Fruit fly (Drosophila melanogaster): ENCODE results near the gene ATPsyndelta.

Gene ATPsyndelta

DNA sequence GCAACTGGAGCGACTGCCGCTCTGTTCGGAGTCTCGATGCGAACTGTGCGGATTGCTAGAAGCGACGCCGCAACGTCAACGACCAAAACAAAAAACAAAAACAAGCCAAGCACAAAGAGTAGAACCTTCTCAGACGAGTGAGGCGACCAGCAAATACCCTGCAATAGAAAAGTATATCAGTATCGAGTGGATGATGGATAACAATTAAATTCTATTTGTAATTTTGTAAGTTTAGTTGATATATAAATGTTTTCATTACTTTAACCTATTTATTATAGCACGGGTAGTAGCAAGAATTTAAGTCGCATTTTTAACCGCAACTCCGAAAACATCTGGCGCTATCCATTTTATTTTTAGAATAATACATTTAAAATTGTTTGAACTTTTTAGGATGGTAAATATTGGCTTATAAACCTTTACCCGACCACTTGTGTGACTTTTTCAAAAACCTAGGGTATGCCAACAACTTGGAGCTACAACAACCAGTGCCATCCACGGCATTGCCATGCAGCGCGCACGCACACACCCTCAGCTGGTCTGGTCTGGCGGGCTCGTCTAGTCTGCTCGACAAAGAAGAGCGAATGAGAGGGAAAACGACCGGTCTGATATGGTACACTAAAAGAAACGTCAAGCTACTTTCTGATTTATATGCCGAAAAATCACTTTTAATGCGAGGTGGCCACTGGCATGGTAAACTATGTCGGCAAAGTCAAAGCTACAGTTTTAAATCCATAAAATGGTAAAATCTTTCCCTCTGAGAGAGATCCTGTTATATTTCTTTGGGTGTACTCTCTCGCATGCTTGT lies 52.6 kb downstream of the ATPsyndelta start, which contains the start of gene CG12643 (continued):
- TF ChIP-seq CG34406 (GFP tag; optimal IDR thresholded peaks at IDR 0.05) (peak; percentile 88), Sox14 (GFP tag; optimal IDR thresholded peaks at IDR 0.05) (peak; percentile 98), acj6 (GFP tag; optimal IDR thresholded peaks at IDR 0.05) (peak; percentile 93), CG15336 (GFP tag; IDR thresholded peaks at IDR 0.05) (peak; percentile 95), CG7368 (GFP tag; optimal IDR thresholded peaks at IDR 0.05) (peak; percentile 97), CG11294 (GFP tag; IDR thresholded peaks at IDR 0.05) (peak; percentile 96), CG3032 (tag; optimal IDR thresholded peaks at IDR 0.05) (peak; percentile 72), CG11762 (GFP tag; optimal IDR thresholded peaks at IDR 0.05; ENCODE audit: insufficient read depth) (peak; percentile 88), eg (GFP tag; IDR thresholded peaks at IDR 0.05) (peak; percentile 98), Eip75B (GFP tag; optimal IDR thresholded peaks at IDR 0.05) (peak; percentile 94), CG32006 (GFP tag; optimal IDR thresholded peaks at IDR 0.05) (peak; percentile 94), topi (GFP tag; optimal IDR thresholded peaks at IDR 0.05) (peak; percentile 97), CG16779 (tag; optimal IDR thresholded peaks at IDR 0.05) (peak; percentile 76), spab (GFP tag; optimal IDR thresholded peaks at IDR 0.05) (peak; percentile 78), vri (GFP tag; optimal IDR thresholded peaks at IDR 0.05) (peak; percentile 91), Blimp-1 (GFP tag; optimal IDR thresholded peaks at IDR 0.05) (peak; percentile 81), Eip93F (GFP tag; optimal IDR thresholded peaks at IDR 0.05) (peak; percentile 80), OdsH (GFP tag; optimal IDR thresholded peaks at IDR 0.05) (peak; percentile 93), Sox15 (GFP tag; optimal IDR thresholded peaks at IDR 0.05) (peak; percentile 92), fd85E (GFP tag; optimal IDR thresholded peaks at IDR 0.05) (peak; percentile 85), esn (GFP tag; optimal IDR thresholded peaks at IDR 0.05) (peak; percentile 97), CG6276 (GFP tag; optimal IDR thresholded peaks at IDR 0.05) (peak; percentile 88), Met (GFP tag; optimal IDR thresholded peaks at IDR 0.05) (peak; percentile 95), Hr38 (GFP tag; optimal IDR thresholded peaks at IDR 0.05) (peak; percentile 81), Ets96B (tag; optimal IDR thresholded peaks at IDR 0.05) (peak; percentile 85), CG11902 (GFP tag; optimal IDR thresholded peaks at IDR 0.05) (peak; percentile 94), CG31627 (GFP tag; optimal IDR thresholded peaks at IDR 0.05) (peak; percentile 98), CG4318 (GFP tag; optimal IDR thresholded peaks at IDR 0.05) (peak; percentile 86), svp (GFP tag) (peak; percentile 98), CG6854 (GFP tag; optimal IDR thresholded peaks at IDR 0.05) (no peak)

dm6 chrX:10266018-10266384 lies 53.2 kb downstream of the ATPsyndelta start:
- TF ChIP-seq CG3919 (GFP tag; optimal IDR thresholded peaks at IDR 0.05) (peak; percentile 37), Hr39 (GFP tag; optimal IDR thresholded peaks at IDR 0.05) (no peak), CG7368 (GFP tag; optimal IDR thresholded peaks at IDR 0.05) (no peak), Lpt (GFP tag; optimal IDR thresholded peaks at IDR 0.05) (peak; percentile 16), CG9139 (GFP tag; optimal IDR thresholded peaks at IDR 0.05) (peak; percentile 79), fd59A (GFP tag; optimal IDR thresholded peaks at IDR 0.05) (no peak), CG16779 (tag; optimal IDR thresholded peaks at IDR 0.05) (peak; percentile 72), CG6854 (GFP tag; optimal IDR thresholded peaks at IDR 0.05) (peak; percentile 84), acj6 (GFP tag; optimal IDR thresholded peaks at IDR 0.05) (no peak), topi (GFP tag; optimal IDR thresholded peaks at IDR 0.05) (peak; percentile 59), Sox102F (GFP tag; optimal IDR thresholded peaks at IDR 0.05) (peak; percentile 78), eg (GFP tag; IDR thresholded peaks at IDR 0.05) (no peak; the same call in 1 of the 3 replicates), ss (GFP tag; optimal IDR thresholded peaks at IDR 0.05) (peak; percentile 91 to 93), Eip78C (GFP tag) (peak; percentile 74), CG15336 (GFP tag; IDR thresholded peaks at IDR 0.05) (no peak), Ets21C (GFP tag; optimal IDR thresholded peaks at IDR 0.05) (no peak), Smox (GFP tag; optimal IDR thresholded peaks at IDR 0.05) (peak; percentile 50), Sox14 (GFP tag; optimal IDR thresholded peaks at IDR 0.05) (no peak), spab (GFP tag; optimal IDR thresholded peaks at IDR 0.05) (peak; percentile 70), net (GFP tag; optimal IDR thresholded peaks at IDR 0.05) (peak; percentile 70), CG3032 (tag; optimal IDR thresholded peaks at IDR 0.05) (no peak), CG6163 (GFP tag; IDR thresholded peaks at IDR 0.05) (no peak; the same call in none of the 3 replicates), CG34406 (GFP tag; optimal IDR thresholded peaks at IDR 0.05) (no peak), CG11762 (GFP tag; optimal IDR thresholded peaks at IDR 0.05; ENCODE audit: insufficient read depth) (no peak), CG8632 (GFP tag; optimal IDR thresholded peaks at IDR 0.05) (peak; percentile 19), CG10669 (GFP tag; optimal IDR thresholded peaks at IDR 0.05) (peak; percentile 56), CG32006 (GFP tag; optimal IDR thresholded peaks at IDR 0.05) (no peak), CG11902 (GFP tag; optimal IDR thresholded peaks at IDR 0.05) (no peak), salr (GFP tag; optimal IDR thresholded peaks at IDR 0.05) (peak in 1 of 2 experiments; percentile 59), svp (GFP tag) (peak; percentile 76), cyc (GFP tag; optimal IDR thresholded peaks at IDR 0.05) (no peak), CG10631 (GFP tag; optimal IDR thresholded peaks at IDR 0.05) (peak; percentile 6)
